1 fruit fly cellular context compared by ENCODE assay signal in genomic region chr3L:1077038-1077437, dm6.
TF ChIP-seq lines count a peak whose summit lies in the region.

No protein-coding gene starts in this region.

TF ChIP-seq in whole organism, prepupa, 60 proteins besides CTCF, POLR2A, EP300 and RAD21 (continued from another document):
- TF ChIP-seq OdsH (GFP tag; optimal IDR thresholded peaks at IDR 0.05; lab: Kevin White, UChicago), result no peak
- TF ChIP-seq Met (GFP tag; optimal IDR thresholded peaks at IDR 0.05; lab: Kevin White, UChicago), result no peak
- no peak for TF ChIP-seq CG8632 (GFP tag; optimal IDR thresholded peaks at IDR 0.05; lab: Kevin White, UChicago)
- TF ChIP-seq Smox (GFP tag; optimal IDR thresholded peaks at IDR 0.05; lab: Kevin White, UChicago), result no peak
- TF ChIP-seq CG6808 (GFP tag; optimal IDR thresholded peaks at IDR 0.05; lab: Kevin White, UChicago), result no peak
- TF ChIP-seq CG3032 (tag; optimal IDR thresholded peaks at IDR 0.05; lab: Kevin White, UChicago), result no peak
- TF ChIP-seq CG15336 (GFP tag; IDR thresholded peaks at IDR 0.05; lab: Robert Waterston, UW), result no peak
- TF ChIP-seq fd85E (GFP tag; optimal IDR thresholded peaks at IDR 0.05; lab: Kevin White, UChicago), result no peak
- no peak for TF ChIP-seq Sox102F (GFP tag; optimal IDR thresholded peaks at IDR 0.05; lab: Kevin White, UChicago)
- peak; percentile 11 for TF ChIP-seq net (GFP tag; optimal IDR thresholded peaks at IDR 0.05; lab: Kevin White, UChicago)
- 0 out of 3 replicates have a peak, but pooled peaks have one; percentile 16 for TF ChIP-seq CG6163 (GFP tag; IDR thresholded peaks at IDR 0.05; lab: Robert Waterston, UW)
- TF ChIP-seq CG7368 (GFP tag; optimal IDR thresholded peaks at IDR 0.05; lab: Kevin White, UChicago), result no peak
- no peak for TF ChIP-seq Hr4 (GFP tag; optimal IDR thresholded peaks at IDR 0.05; lab: Kevin White, UChicago)
- no peak for TF ChIP-seq Eip93F (GFP tag; optimal IDR thresholded peaks at IDR 0.05; lab: Kevin White, UChicago)
- no peak for TF ChIP-seq fd59A (GFP tag; optimal IDR thresholded peaks at IDR 0.05; lab: Kevin White, UChicago)
- TF ChIP-seq Eip75B (GFP tag; optimal IDR thresholded peaks at IDR 0.05; lab: Kevin White, UChicago), result no peak
- TF ChIP-seq CG16779 (tag; optimal IDR thresholded peaks at IDR 0.05; lab: Kevin White, UChicago), result no peak
- TF ChIP-seq Sox15 (GFP tag; optimal IDR thresholded peaks at IDR 0.05; lab: Kevin White, UChicago), result no peak
- TF ChIP-seq CG8119 (GFP tag; IDR thresholded peaks at IDR 0.05; lab: Robert Waterston, UW), result no peak
- no peak for TF ChIP-seq svp (GFP tag; lab: Kevin White, UChicago)
- no peak for TF ChIP-seq achi (GFP tag; optimal IDR thresholded peaks at IDR 0.05; lab: Kevin White, UChicago)
